Worm (Caenorhabditis elegans): ENCODE data around the gene ZK1127.12.

ZK1127.12 gene

ce11 chrII:7053649-7054048 lies 1.8 kb downstream of the ZK1127.12 start, which contains the start of gene ZK1127.4:
Gene ZK1127.4 (plus strand): TSS chrII:7053949.
- TF ChIP-seq nhr-6 (tag; optimal IDR thresholded peaks at IDR 0.05) (no peak), dmd-9 (GFP tag; IDR thresholded peaks at IDR 0.05) (no peak), ztf-11 (tag; optimal IDR thresholded peaks at IDR 0.05) (no peak), mxl-2 (GFP tag; conservative IDR thresholded peaks at IDR 0.05) (no peak), R02D3.7 (tag; optimal IDR thresholded peaks at IDR 0.05) (no peak), unc-62 (GFP tag; optimal IDR thresholded peaks at IDR 0.05 in 1 of 2) (no peak), unc-62 (tag; optimal IDR thresholded peaks at IDR 0.05) (no peak), snpc-4 (tag; optimal IDR thresholded peaks at IDR 0.05) (no peak), fos-1 (tag; optimal IDR thresholded peaks at IDR 0.05) (no peak), madf-5 (GFP tag; IDR thresholded peaks at IDR 0.05) (no peak), mdl-1 (tag; optimal IDR thresholded peaks at IDR 0.05) (no peak), nhr-25 (tag; optimal IDR thresholded peaks at IDR 0.05; ENCODE audit: borderline replicate concordance, insufficient read depth) (no peak), tra-1 (GFP tag; IDR thresholded peaks at IDR 0.05) (no peak), ceh-20 (GFP tag; IDR thresholded peaks at IDR 0.05) (no peak), daf-16 (GFP tag; optimal IDR thresholded peaks at IDR 0.05) (no peak), daf-16 (tag; optimal IDR thresholded peaks at IDR 0.05) (no peak), tag-97 (GFP tag; IDR thresholded peaks at IDR 0.05) (no peak), hmg-1.1 (GFP tag; IDR thresholded peaks at IDR 0.05) (no peak)

ce11 chrII:7054987-7055386 lies 3.1 kb downstream of the ZK1127.12 start, which contains the start of gene ZK1127.3:
Gene ZK1127.3 (plus strand): TSS chrII:7055287.
- TF ChIP-seq php-3 (GFP tag; IDR thresholded peaks at IDR 0.05), result no peak
- TF ChIP-seq Y105C5A.15 (GFP tag; IDR thresholded peaks at IDR 0.05), result no peak
- no peak for TF ChIP-seq nhr-237 (tag; optimal IDR thresholded peaks at IDR 0.05)

- TF ChIP-seq unc-39 (tag; optimal IDR thresholded peaks at IDR 0.05), result no peak
- TF ChIP-seq zag-1 (tag; optimal IDR thresholded peaks at IDR 0.05), result no peak
- no peak for TF ChIP-seq attf-4 (tag; optimal IDR thresholded peaks at IDR 0.05)
- peak in 1 of 2 experiments; percentile 98 for TF ChIP-seq unc-62 (GFP tag; optimal IDR thresholded peaks at IDR 0.05 in 1 of 2)
- no peak for TF ChIP-seq unc-62 (tag; optimal IDR thresholded peaks at IDR 0.05)
- TF ChIP-seq ceh-28 (tag; optimal IDR thresholded peaks at IDR 0.05), result no peak
- peak; percentile 14; the same call in 1 of the 2 replicates for TF ChIP-seq lin-38 (GFP tag; IDR thresholded peaks at IDR 0.05)
- TF ChIP-seq mdt-29 (GFP tag; IDR thresholded peaks at IDR 0.05), result no peak
Observed at ce11 chrII:7056328-7056727, 4.5 kb downstream of the ZK1127.12 start.

- no peak for TF ChIP-seq duxl-1 (tag; optimal IDR thresholded peaks at IDR 0.05; ENCODE audit: poor library complexity)
- TF ChIP-seq nhr-48 (tag; optimal IDR thresholded peaks at IDR 0.05), result no peak
- no peak for TF ChIP-seq nhr-77 (tag; optimal IDR thresholded peaks at IDR 0.05)
- TF ChIP-seq saeg-2 (GFP tag; IDR thresholded peaks at IDR 0.05), result no peak
- no peak for TF ChIP-seq ctbp-1 (GFP tag; IDR thresholded peaks at IDR 0.05)
- TF ChIP-seq F44E2.7 (GFP tag; IDR thresholded peaks at IDR 0.05), result no peak
- TF ChIP-seq F37D6.2 (tag; optimal IDR thresholded peaks at IDR 0.05), result no peak
- no peak for TF ChIP-seq lin-39 (tag; optimal IDR thresholded peaks at IDR 0.05)
- TF ChIP-seq aly-2 (tag; optimal IDR thresholded peaks at IDR 0.05), result no peak
- no peak for TF ChIP-seq mdl-1 (tag; optimal IDR thresholded peaks at IDR 0.05)
- no peak for TF ChIP-seq ZK546.5 (tag; optimal IDR thresholded peaks at IDR 0.05)
- no peak for TF ChIP-seq nhr-10 (tag; optimal IDR thresholded peaks at IDR 0.05)
- no peak for TF ChIP-seq lin-1 (GFP tag; IDR thresholded peaks at IDR 0.05)
- peak; percentile 24 for TF ChIP-seq nhr-25 (tag; optimal IDR thresholded peaks at IDR 0.05; ENCODE audit: borderline replicate concordance, insufficient read depth)
- TF ChIP-seq dmd-8 (GFP tag; IDR thresholded peaks at IDR 0.05), result no peak
- TF ChIP-seq ceh-20 (GFP tag; IDR thresholded peaks at IDR 0.05), result no peak
- TF ChIP-seq Y75B8A.6 (GFP tag; IDR thresholded peaks at IDR 0.05), result no peak
- no peak for TF ChIP-seq mdt-29 (GFP tag; IDR thresholded peaks at IDR 0.05)
- TF ChIP-seq lir-3 (tag; optimal IDR thresholded peaks at IDR 0.05), result no peak
- TF ChIP-seq ztf-7 (tag; optimal IDR thresholded peaks at IDR 0.05), result no peak
- no peak for TF ChIP-seq zfp-2 (tag; optimal IDR thresholded peaks at IDR 0.05)
- no peak for TF ChIP-seq zag-1 (tag; optimal IDR thresholded peaks at IDR 0.05)
- no peak for TF ChIP-seq nhr-11 (tag; optimal IDR thresholded peaks at IDR 0.05)
- no peak for TF ChIP-seq zfp-3 (GFP tag; conservative IDR thresholded peaks at IDR 0.05)
- no peak for TF ChIP-seq nhr-111 (GFP tag; optimal IDR thresholded peaks at IDR 0.05)
- TF ChIP-seq lin-38 (GFP tag; IDR thresholded peaks at IDR 0.05), result no peak
- TF ChIP-seq dmd-6 (GFP tag; IDR thresholded peaks at IDR 0.05), result 0 out of 2 replicates have a peak, but pooled peaks have one; percentile 6
Observed at ce11 chrII:7057860-7058259, 6.0 kb downstream of the ZK1127.12 start, which contains the start of gene cth-2. Gene cth-2 (minus strand): TSS chrII:7057960.

All from whole organism, L4 larva.